Fruit fly (Drosophila melanogaster): ENCODE measurements around the gene CG15021.

CG15021 gene

dm6 chr3L:4406653-4407257 is 29.8 kb upstream of the CG15021 start, which contains the start of gene TP53INP (continued):
- no peak for TF ChIP-seq Hey (tag; optimal IDR thresholded peaks at IDR 0.05)
- 0 out of 2 replicates have a peak, but pooled peaks have one; percentile 5 for TF ChIP-seq aop (GFP tag; IDR thresholded peaks at IDR 0.05)
- TF ChIP-seq NFAT (GFP tag; IDR thresholded peaks at IDR 0.05) = no peak
- TF ChIP-seq CG15601 (tag; optimal IDR thresholded peaks at IDR 0.05) = peak; percentile 84
- TF ChIP-seq CG9727 (GFP tag; optimal IDR thresholded peaks at IDR 0.05) = peak; percentile 94
- TF ChIP-seq wek (GFP tag; optimal IDR thresholded peaks at IDR 0.05) = peak; percentile 58
- TF ChIP-seq wor (GFP tag; IDR thresholded peaks at IDR 0.05) = peak; percentile 65
- peak; percentile 64 for TF ChIP-seq Lhr (GFP tag; optimal IDR thresholded peaks at IDR 0.05)
- peak; percentile 78 for TF ChIP-seq CG12155 (GFP tag; optimal IDR thresholded peaks at IDR 0.05)
- TF ChIP-seq insv (GFP tag; optimal IDR thresholded peaks at IDR 0.05) = peak in 1 of 2 experiments; percentile 66
- peak; percentile 52; the same call in 2 of the 3 replicates for TF ChIP-seq ci (GFP tag; IDR thresholded peaks at IDR 0.05)
- peak; percentile 82 for TF ChIP-seq Chrac-16 (GFP tag; optimal IDR thresholded peaks at IDR 0.05)
- TF ChIP-seq toy (GFP tag; IDR thresholded peaks at IDR 0.05) = no peak
- peak; percentile 84 for TF ChIP-seq CG10462 (GFP tag; optimal IDR thresholded peaks at IDR 0.05)
- TF ChIP-seq org-1 (GFP tag; optimal IDR thresholded peaks at IDR 0.05) = peak; percentile 91
- peak; percentile 14 for TF ChIP-seq CG17802 (tag; optimal IDR thresholded peaks at IDR 0.05)
- TF ChIP-seq lilli (GFP tag; optimal IDR thresholded peaks at IDR 0.05) = peak; percentile 82
- TF ChIP-seq CG30403 (GFP tag; optimal IDR thresholded peaks at IDR 0.05) = peak; percentile 93
- TF ChIP-seq YL-1 (GFP tag; optimal IDR thresholded peaks at IDR 0.05) = peak; percentile 55
- TF ChIP-seq CG10366 (GFP tag; IDR thresholded peaks at IDR 0.05) = peak; percentile 51
- TF ChIP-seq CG13424 (tag; optimal IDR thresholded peaks at IDR 0.05) = peak; percentile 93
- peak in 1 of 3 experiments; percentile 66 for TF ChIP-seq Stat92E (GFP tag; optimal IDR thresholded peaks at IDR 0.05)
- peak; percentile 81 for TF ChIP-seq ATbp (GFP tag; optimal IDR thresholded peaks at IDR 0.05)
- peak; percentile 28; the same call in 1 of the 2 replicates for TF ChIP-seq CG13287 (GFP tag; IDR thresholded peaks at IDR 0.05; ENCODE audit: partially characterized antibody)
- peak; percentile 70 for TF ChIP-seq Mes4 (GFP tag; optimal IDR thresholded peaks at IDR 0.05)
- no peak for TF ChIP-seq sr (GFP tag; IDR thresholded peaks at IDR 0.05)
- peak; percentile 62 to 94 for TF ChIP-seq Hr51 (GFP tag; optimal IDR thresholded peaks at IDR 0.05)
- peak; percentile 85 for TF ChIP-seq CG3407 (GFP tag; optimal IDR thresholded peaks at IDR 0.05)
- TF ChIP-seq CG1602 (GFP tag; optimal IDR thresholded peaks at IDR 0.05) = peak; percentile 88
- peak; percentile 69 for TF ChIP-seq jumu (GFP tag; optimal IDR thresholded peaks at IDR 0.05)
- peak; percentile 80 for TF ChIP-seq CG2875 (GFP tag; optimal IDR thresholded peaks at IDR 0.05)
- TF ChIP-seq CG12769 (tag; optimal IDR thresholded peaks at IDR 0.05) = peak; percentile 52
- peak; percentile 33; the same call in 1 of the 2 replicates for TF ChIP-seq gt (GFP tag; IDR thresholded peaks at IDR 0.05)
- TF ChIP-seq Deaf1 (tag; optimal IDR thresholded peaks at IDR 0.05) = peak; percentile 75
- TF ChIP-seq HLHmδ (GFP tag; optimal IDR thresholded peaks at IDR 0.05) = peak; percentile 67
- no peak for TF ChIP-seq br (optimal IDR thresholded peaks at IDR 0.05)
- peak; percentile 73 for TF ChIP-seq CG7786 (GFP tag; optimal IDR thresholded peaks at IDR 0.05)
- TF ChIP-seq run (tag; optimal IDR thresholded peaks at IDR 0.05) = peak; percentile 82
- peak; percentile 39; the same call in 1 of the 2 replicates for TF ChIP-seq unc-4 (GFP tag; IDR thresholded peaks at IDR 0.05; ENCODE audit: partially characterized antibody)
- TF ChIP-seq CG8089 (GFP tag; optimal IDR thresholded peaks at IDR 0.05) = peak; percentile 78
- TF ChIP-seq CG17829 (tag; optimal IDR thresholded peaks at IDR 0.05) = peak; percentile 89
- peak; percentile 48; the same call in 1 of the 2 replicates for TF ChIP-seq Bgb (GFP tag; IDR thresholded peaks at IDR 0.05; ENCODE audit: partially characterized antibody)
- TF ChIP-seq nau (GFP tag; optimal IDR thresholded peaks at IDR 0.05) = peak; percentile 90
- peak; percentile 55 for TF ChIP-seq pb (GFP tag; optimal IDR thresholded peaks at IDR 0.05)
- TF ChIP-seq pros (GFP tag; optimal IDR thresholded peaks at IDR 0.05) = peak; percentile 30
- peak; percentile 84 for TF ChIP-seq CG4820 (GFP tag; optimal IDR thresholded peaks at IDR 0.05)
- peak; percentile 84 for TF ChIP-seq gro (GFP tag; optimal IDR thresholded peaks at IDR 0.05)
- peak; percentile 26 for TF ChIP-seq CG10565 (GFP tag; optimal IDR thresholded peaks at IDR 0.05)
- peak; percentile 60 for TF ChIP-seq CG2116 (GFP tag; optimal IDR thresholded peaks at IDR 0.05)
